ENCODE assay signal across 5 fruit fly cellular contexts in the genomic region with DNA sequence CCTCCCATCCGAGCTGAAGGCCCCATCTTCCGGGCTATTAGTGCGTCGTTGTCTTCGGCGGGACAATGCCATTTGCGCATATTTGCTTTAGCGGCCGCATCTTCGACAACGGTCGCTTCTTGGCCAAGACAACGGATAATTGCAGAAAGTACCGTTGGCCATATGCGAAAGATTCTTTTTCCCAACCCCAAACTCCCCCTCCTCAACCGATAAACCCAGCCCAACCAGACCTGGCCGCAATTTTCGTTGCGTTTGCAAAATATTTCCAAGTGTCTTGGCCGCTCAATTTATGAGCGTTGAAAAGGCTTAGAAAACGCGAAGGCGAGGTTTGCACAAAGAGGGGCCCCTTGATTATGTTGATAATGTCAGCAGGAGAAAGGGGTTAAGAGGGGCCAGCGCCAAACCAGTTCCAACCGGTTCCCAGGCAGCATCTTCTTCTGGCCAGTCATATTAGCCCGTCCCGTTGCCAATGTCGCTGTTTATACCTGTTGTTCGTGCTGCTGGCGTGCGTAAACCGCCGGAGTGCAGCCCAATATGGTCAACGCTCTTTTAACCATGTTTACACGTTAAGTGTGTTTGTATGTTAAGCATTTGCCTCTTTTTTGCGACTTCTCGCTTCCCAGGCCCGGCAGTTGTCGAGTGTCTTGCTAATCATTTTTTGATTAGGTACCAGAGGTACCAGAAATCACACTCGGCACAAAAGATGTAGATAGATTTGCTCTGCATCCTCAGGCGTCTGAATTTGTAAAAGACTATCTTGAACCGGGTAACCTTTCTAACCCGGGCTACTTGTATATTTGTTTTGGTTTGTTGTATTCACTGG.
TF ChIP-seq lines count a peak whose summit lies in the region.

No protein-coding gene starts in this region.

- TF ChIP-seq CTCF in whole organism, embryonic (GFP tag; optimal IDR thresholded peaks at IDR 0.05; lab: Kevin White, UChicago), result no peak

TF ChIP-seq in whole organism, 6 proteins besides CTCF, POLR2A, EP300 and RAD21:
- TF ChIP-seq psq (optimal IDR thresholded peaks at IDR 0.05; lab: Kevin White, UChicago) (no peak), Dll (optimal IDR thresholded peaks at IDR 0.05; lab: Kevin White, UChicago) (peak; percentile 57), EcR (GFP tag; optimal IDR thresholded peaks at IDR 0.05; lab: Kevin White, UChicago) (peak in 1 of 2 experiments; percentile 69), CG8478 (optimal IDR thresholded peaks at IDR 0.05; lab: Kevin White, UChicago) (no peak), pan (optimal IDR thresholded peaks at IDR 0.05; lab: Kevin White, UChicago) (no peak), usp (GFP tag; optimal IDR thresholded peaks at IDR 0.05; lab: Kevin White, UChicago) (no peak)

TF ChIP-seq in whole organism, embryonic, 481 proteins besides CTCF, POLR2A, EP300 and RAD21:
- TF ChIP-seq CG1603 (tag; optimal IDR thresholded peaks at IDR 0.05; lab: Kevin White, UChicago) (no peak), Ets65A (GFP tag; lab: Kevin White, UChicago) (peak; percentile 64), tll (GFP tag; optimal IDR thresholded peaks at IDR 0.05; lab: Kevin White, UChicago) (peak in 1 of 2 experiments; percentile 69), Med (GFP tag; lab: Kevin White, UChicago) (peak; percentile 7), esg (GFP tag; conservative IDR thresholded peaks at IDR 0.05; lab: Robert Waterston, UW) (no peak), CG12236 (GFP tag; optimal IDR thresholded peaks at IDR 0.05; lab: Kevin White, UChicago) (no peak), chinmo (GFP tag; IDR thresholded peaks at IDR 0.05; lab: Robert Waterston, UW; ENCODE audit: partially characterized antibody) (0 out of 4 replicates have a peak, but pooled peaks have one; percentile 50), CG15479 (GFP tag; optimal IDR thresholded peaks at IDR 0.05; lab: Kevin White, UChicago) (peak; percentile 8), zen (tag; optimal IDR thresholded peaks at IDR 0.05; lab: Kevin White, UChicago) (peak; percentile 60)

TF ChIP-seq in whole organism, prepupa, 60 proteins besides CTCF, POLR2A, EP300 and RAD21 (continues in another document):
- TF ChIP-seq CG31627 (GFP tag; optimal IDR thresholded peaks at IDR 0.05; lab: Kevin White, UChicago) (no peak), fkh (GFP tag; optimal IDR thresholded peaks at IDR 0.05; lab: Kevin White, UChicago) (no peak), salr (GFP tag; optimal IDR thresholded peaks at IDR 0.05; lab: Kevin White, UChicago) (peak in 1 of 2 experiments; percentile 17), CG6854 (GFP tag; optimal IDR thresholded peaks at IDR 0.05; lab: Kevin White, UChicago) (peak; percentile 18), CG11902 (GFP tag; optimal IDR thresholded peaks at IDR 0.05; lab: Kevin White, UChicago) (no peak), CG9139 (GFP tag; optimal IDR thresholded peaks at IDR 0.05; lab: Kevin White, UChicago) (no peak), CG3919 (GFP tag; optimal IDR thresholded peaks at IDR 0.05; lab: Kevin White, UChicago) (no peak), spab (GFP tag; optimal IDR thresholded peaks at IDR 0.05; lab: Kevin White, UChicago) (no peak), esn (GFP tag; optimal IDR thresholded peaks at IDR 0.05; lab: Kevin White, UChicago) (no peak), CG3032 (tag; optimal IDR thresholded peaks at IDR 0.05; lab: Kevin White, UChicago) (no peak), achi (GFP tag; optimal IDR thresholded peaks at IDR 0.05; lab: Kevin White, UChicago) (no peak), CG10631 (GFP tag; optimal IDR thresholded peaks at IDR 0.05; lab: Kevin White, UChicago) (no peak), svp (GFP tag; lab: Kevin White, UChicago) (peak; percentile 59), Gug (GFP tag; IDR thresholded peaks at IDR 0.05; lab: Robert Waterston, UW) (no peak), CG8119 (GFP tag; IDR thresholded peaks at IDR 0.05; lab: Robert Waterston, UW) (no peak), fd59A (GFP tag; optimal IDR thresholded peaks at IDR 0.05; lab: Kevin White, UChicago) (no peak), CG6163 (GFP tag; IDR thresholded peaks at IDR 0.05; lab: Robert Waterston, UW) (no peak), vri (GFP tag; optimal IDR thresholded peaks at IDR 0.05; lab: Kevin White, UChicago) (peak; percentile 13), topi (GFP tag; optimal IDR thresholded peaks at IDR 0.05; lab: Kevin White, UChicago) (no peak), fd85E (GFP tag; optimal IDR thresholded peaks at IDR 0.05; lab: Kevin White, UChicago) (no peak), Lpt (GFP tag; optimal IDR thresholded peaks at IDR 0.05; lab: Kevin White, UChicago) (no peak), Hr39 (GFP tag; optimal IDR thresholded peaks at IDR 0.05; lab: Kevin White, UChicago) (no peak), CG16779 (tag; optimal IDR thresholded peaks at IDR 0.05; lab: Kevin White, UChicago) (no peak), CG34406 (GFP tag; optimal IDR thresholded peaks at IDR 0.05; lab: Kevin White, UChicago) (no peak)

TF ChIP-seq in whole organism, pupa, 21 proteins besides CTCF, POLR2A, EP300 and RAD21:
- TF ChIP-seq Ets98B (GFP tag; IDR thresholded peaks at IDR 0.05; lab: Robert Waterston, UW), result no peak
- TF ChIP-seq CG4496 (GFP tag; IDR thresholded peaks at IDR 0.05; lab: Robert Waterston, UW), result no peak
- peak; percentile 76 for TF ChIP-seq EcR (GFP tag; optimal IDR thresholded peaks at IDR 0.05; lab: Kevin White, UChicago)
- TF ChIP-seq CG13204 (GFP tag; optimal IDR thresholded peaks at IDR 0.05; lab: Kevin White, UChicago), result peak; percentile 42
TF ChIP-seq in whole organism, pupa: peak in this region for 2.

TF ChIP-seq in whole organism, wandering third instar larva, 38 proteins besides CTCF, POLR2A, EP300 and RAD21:
- TF ChIP-seq Hr78 (GFP tag; optimal IDR thresholded peaks at IDR 0.05; lab: Kevin White, UChicago), result no peak
- TF ChIP-seq Rel (GFP tag; optimal IDR thresholded peaks at IDR 0.05; lab: Kevin White, UChicago), result peak; percentile 40
- TF ChIP-seq Rel (tag; optimal IDR thresholded peaks at IDR 0.05; lab: Kevin White, UChicago), result no peak
- no peak for TF ChIP-seq psq (GFP tag; optimal IDR thresholded peaks at IDR 0.05; lab: Kevin White, UChicago)
- no peak for TF ChIP-seq OdsH (GFP tag; optimal IDR thresholded peaks at IDR 0.05; lab: Kevin White, UChicago)
- no peak for TF ChIP-seq Jra (GFP tag; optimal IDR thresholded peaks at IDR 0.05; lab: Kevin White, UChicago)
- TF ChIP-seq Hnf4 (GFP tag; optimal IDR thresholded peaks at IDR 0.05; lab: Kevin White, UChicago), result no peak
- no peak for TF ChIP-seq lola (GFP tag; optimal IDR thresholded peaks at IDR 0.05; lab: Kevin White, UChicago)
- TF ChIP-seq ey (GFP tag; optimal IDR thresholded peaks at IDR 0.05; lab: Kevin White, UChicago), result no peak
- TF ChIP-seq Dfd (GFP tag; optimal IDR thresholded peaks at IDR 0.05; lab: Kevin White, UChicago), result no peak
- TF ChIP-seq usp (GFP tag; optimal IDR thresholded peaks at IDR 0.05; lab: Kevin White, UChicago), result no peak
- TF ChIP-seq Myc (optimal IDR thresholded peaks at IDR 0.05; lab: Kevin White, UChicago), result no peak
- TF ChIP-seq CG9705 (GFP tag; optimal IDR thresholded peaks at IDR 0.05; lab: Kevin White, UChicago), result no peak
- no peak for TF ChIP-seq HLH106 (tag; optimal IDR thresholded peaks at IDR 0.05; lab: Kevin White, UChicago)
- no peak for TF ChIP-seq tai (GFP tag; optimal IDR thresholded peaks at IDR 0.05; lab: Kevin White, UChicago)
- no peak for TF ChIP-seq rgr (GFP tag; optimal IDR thresholded peaks at IDR 0.05; lab: Kevin White, UChicago)
- TF ChIP-seq CrebA (GFP tag; optimal IDR thresholded peaks at IDR 0.05; lab: Kevin White, UChicago; ENCODE audit: borderline replicate concordance), result no peak
- TF ChIP-seq brk (GFP tag; optimal IDR thresholded peaks at IDR 0.05; lab: Kevin White, UChicago), result no peak
- TF ChIP-seq sage (GFP tag; optimal IDR thresholded peaks at IDR 0.05; lab: Kevin White, UChicago), result no peak
- TF ChIP-seq dsf (GFP tag; optimal IDR thresholded peaks at IDR 0.05; lab: Kevin White, UChicago; ENCODE audit: borderline replicate concordance), result no peak
- no peak for TF ChIP-seq Abd-B (GFP tag; optimal IDR thresholded peaks at IDR 0.05; lab: Kevin White, UChicago)
- TF ChIP-seq fru (GFP tag; optimal IDR thresholded peaks at IDR 0.05; lab: Kevin White, UChicago), result peak; percentile 6
- no peak for TF ChIP-seq jim (GFP tag; optimal IDR thresholded peaks at IDR 0.05; lab: Kevin White, UChicago)
- no peak for TF ChIP-seq woc (GFP tag; optimal IDR thresholded peaks at IDR 0.05; lab: Kevin White, UChicago)
- no peak for TF ChIP-seq pan (optimal IDR thresholded peaks at IDR 0.05; lab: Kevin White, UChicago)
- no peak for TF ChIP-seq CG32264 (GFP tag; optimal IDR thresholded peaks at IDR 0.05; lab: Kevin White, UChicago)
- TF ChIP-seq Vsx2 (GFP tag; optimal IDR thresholded peaks at IDR 0.05; lab: Kevin White, UChicago; ENCODE audit: partially characterized antibody), result peak; percentile 75
- TF ChIP-seq Sp1 (GFP tag; optimal IDR thresholded peaks at IDR 0.05; lab: Kevin White, UChicago), result no peak
- TF ChIP-seq br (GFP tag; optimal IDR thresholded peaks at IDR 0.05; lab: Kevin White, UChicago), result peak; percentile 0
- TF ChIP-seq Hr83 (GFP tag; optimal IDR thresholded peaks at IDR 0.05; lab: Kevin White, UChicago; ENCODE audit: poor library complexity, severe bottlenecking), result peak; percentile 39
- TF ChIP-seq Mio (GFP tag; optimal IDR thresholded peaks at IDR 0.05; lab: Kevin White, UChicago), result no peak
- TF ChIP-seq N (GFP tag; optimal IDR thresholded peaks at IDR 0.05; lab: Kevin White, UChicago), result no peak
- TF ChIP-seq GATAd (GFP tag; optimal IDR thresholded peaks at IDR 0.05; lab: Kevin White, UChicago), result no peak
- TF ChIP-seq dmrt93B (GFP tag; optimal IDR thresholded peaks at IDR 0.05; lab: Kevin White, UChicago), result no peak
- TF ChIP-seq foxo (GFP tag; optimal IDR thresholded peaks at IDR 0.05; lab: Kevin White, UChicago), result no peak
- peak; percentile 30 to 31 for TF ChIP-seq dl (GFP tag; optimal IDR thresholded peaks at IDR 0.05; lab: Kevin White, UChicago; ENCODE audit: insufficient read depth in 1 of 2, partially characterized antibody in 2 of 2)
- peak; percentile 84 for TF ChIP-seq Dif (GFP tag; optimal IDR thresholded peaks at IDR 0.05; lab: Kevin White, UChicago; ENCODE audit: partially characterized antibody)
- TF ChIP-seq h (GFP tag; optimal IDR thresholded peaks at IDR 0.05; lab: Kevin White, UChicago), result peak; percentile 13
- no peak for TF ChIP-seq sv (GFP tag; optimal IDR thresholded peaks at IDR 0.05; lab: Kevin White, UChicago)
